Fruit fly (Drosophila melanogaster): ENCODE results near the gene dnk.

Gene dnk

dm6 chr3R:18997388-18998287 lies 16.8 kb downstream of the dnk start (continued):
- peak; percentile 71 for TF ChIP-seq CG12071 (GFP tag; optimal IDR thresholded peaks at IDR 0.05)
- peak; percentile 50 for TF ChIP-seq kah (GFP tag; optimal IDR thresholded peaks at IDR 0.05)

dm6 chr3R:18998370-18998769 lies 17.6 kb downstream of the dnk start:
- TF ChIP-seq CG1602 (GFP tag; optimal IDR thresholded peaks at IDR 0.05) = no peak
- TF ChIP-seq abd-A (tag; optimal IDR thresholded peaks at IDR 0.05) = no peak
- no peak for TF ChIP-seq CG17802 (tag; optimal IDR thresholded peaks at IDR 0.05)
- no peak for TF ChIP-seq jing (GFP tag; optimal IDR thresholded peaks at IDR 0.05)
- no peak for TF ChIP-seq stc (GFP tag; IDR thresholded peaks at IDR 0.05)
- no peak for TF ChIP-seq Myb (GFP tag; optimal IDR thresholded peaks at IDR 0.05)
- TF ChIP-seq Atf-2 (GFP tag; optimal IDR thresholded peaks at IDR 0.05) = peak; percentile 5
- 0 out of 2 replicates have a peak, but pooled peaks have one; percentile 5 for TF ChIP-seq Drgx (GFP tag; IDR thresholded peaks at IDR 0.05)
- no peak for TF ChIP-seq gt (GFP tag; IDR thresholded peaks at IDR 0.05)
- no peak for TF ChIP-seq CG5953 (GFP tag; IDR thresholded peaks at IDR 0.05)
- no peak for TF ChIP-seq CG13287 (GFP tag; IDR thresholded peaks at IDR 0.05; ENCODE audit: partially characterized antibody)
- TF ChIP-seq ase (GFP tag; IDR thresholded peaks at IDR 0.05) = no peak
- no peak for TF ChIP-seq CG4404 (GFP tag; IDR thresholded peaks at IDR 0.05)
- 0 out of 2 replicates have a peak, but pooled peaks have one; percentile 17 for TF ChIP-seq Ptx1 (GFP tag; IDR thresholded peaks at IDR 0.05)
- TF ChIP-seq vnd (GFP tag; IDR thresholded peaks at IDR 0.05; ENCODE audit: partially characterized antibody) = no peak
- TF ChIP-seq CG11456 (GFP tag; IDR thresholded peaks at IDR 0.05) = 0 out of 3 replicates have a peak, but pooled peaks have one; percentile 18
- TF ChIP-seq dan (GFP tag; IDR thresholded peaks at IDR 0.05) = no peak
- TF ChIP-seq mam (GFP tag; optimal IDR thresholded peaks at IDR 0.05) = peak; percentile 30
- peak; percentile 47 for TF ChIP-seq slbo (GFP tag; IDR thresholded peaks at IDR 0.05)
- no peak for TF ChIP-seq CG18262 (tag; optimal IDR thresholded peaks at IDR 0.05)
- TF ChIP-seq CG8290 (GFP tag; optimal IDR thresholded peaks at IDR 0.05) = no peak
- peak in 1 of 2 experiments; percentile 46 for TF ChIP-seq CG8290 (tag; optimal IDR thresholded peaks at IDR 0.05)
- peak; percentile 25 for TF ChIP-seq ems (GFP tag; optimal IDR thresholded peaks at IDR 0.05)
- no peak for TF ChIP-seq CG7786 (GFP tag; optimal IDR thresholded peaks at IDR 0.05)
- no peak for TF ChIP-seq HmgZ (tag; optimal IDR thresholded peaks at IDR 0.05)
- no peak for TF ChIP-seq Rfx (GFP tag; IDR thresholded peaks at IDR 0.05)
- no peak for TF ChIP-seq tio (GFP tag; optimal IDR thresholded peaks at IDR 0.05)
- no peak for TF ChIP-seq CG17186 (GFP tag; optimal IDR thresholded peaks at IDR 0.05)
- peak; percentile 48; the same call in 1 of the 2 replicates for TF ChIP-seq CG32772 (GFP tag; IDR thresholded peaks at IDR 0.05)
- no peak for TF ChIP-seq salm (tag; optimal IDR thresholded peaks at IDR 0.05)
- no peak for TF ChIP-seq hbn (GFP tag; IDR thresholded peaks at IDR 0.05; ENCODE audit: partially characterized antibody)
- no peak for TF ChIP-seq CG18476 (GFP tag; optimal IDR thresholded peaks at IDR 0.05)
- no peak for TF ChIP-seq lbe (GFP tag; optimal IDR thresholded peaks at IDR 0.05)
- TF ChIP-seq CG10267 (tag; optimal IDR thresholded peaks at IDR 0.05) = no peak
- no peak for TF ChIP-seq Dbx (GFP tag; IDR thresholded peaks at IDR 0.05)
- no peak for TF ChIP-seq twi (tag; optimal IDR thresholded peaks at IDR 0.05)
- no peak for TF ChIP-seq knrl (GFP tag; IDR thresholded peaks at IDR 0.05; ENCODE audit: partially characterized antibody)
- TF ChIP-seq Six4 (GFP tag; optimal IDR thresholded peaks at IDR 0.05) = no peak
- TF ChIP-seq gro (GFP tag; optimal IDR thresholded peaks at IDR 0.05) = no peak
- TF ChIP-seq sisA (GFP tag; IDR thresholded peaks at IDR 0.05) = peak; percentile 37; the same call in 1 of the 2 replicates
- TF ChIP-seq CG8765 (GFP tag; IDR thresholded peaks at IDR 0.05) = 0 out of 2 replicates have a peak, but pooled peaks have one; percentile 15
- TF ChIP-seq vfl (GFP tag; optimal IDR thresholded peaks at IDR 0.05) = no peak
- 0 out of 4 replicates have a peak, but pooled peaks have one; percentile 18 for TF ChIP-seq Gug (GFP tag; IDR thresholded peaks at IDR 0.05)
- TF ChIP-seq CG1832 (GFP tag; optimal IDR thresholded peaks at IDR 0.05) = no peak
- no peak for TF ChIP-seq NC2β (GFP tag; optimal IDR thresholded peaks at IDR 0.05)
- TF ChIP-seq Fer1 (GFP tag; optimal IDR thresholded peaks at IDR 0.05) = no peak

All from whole organism, embryonic.